Worm (Caenorhabditis elegans) whole organism, midembryonic: ENCODE measurements around the gene zmp-2.

Experiments
- T22C8.4 ChIP-seq: fragments of 200-800 bp; sonication (Bioruptor generic); IDR thresholded peaks from 2 replicates; pipeline ENCODE4 v1.3.6; 2022; ENCODE audit warnings: missing genetic modification characterization, missing compliant biosample characterization
- med-1 ChIP-seq: sonication (generic microtip); optimal IDR thresholded peaks from 2 replicates; lab custom pipeline; 2017; ENCODE audit warnings: missing genetic modification characterization, mild to moderate bottlenecking, missing compliant biosample characterization, antibody characterized with exemption, missing genetic modification reagents; ENCODE audit not compliant: insufficient read depth
- tab-1 ChIP-seq: fragments of 200-800 bp; sonication (Bioruptor generic); IDR thresholded peaks from 2 replicates; pipeline ENCODE4 v1.3.6; 2022; ENCODE audit warnings: missing genetic modification characterization, missing compliant biosample characterization

DNA sequence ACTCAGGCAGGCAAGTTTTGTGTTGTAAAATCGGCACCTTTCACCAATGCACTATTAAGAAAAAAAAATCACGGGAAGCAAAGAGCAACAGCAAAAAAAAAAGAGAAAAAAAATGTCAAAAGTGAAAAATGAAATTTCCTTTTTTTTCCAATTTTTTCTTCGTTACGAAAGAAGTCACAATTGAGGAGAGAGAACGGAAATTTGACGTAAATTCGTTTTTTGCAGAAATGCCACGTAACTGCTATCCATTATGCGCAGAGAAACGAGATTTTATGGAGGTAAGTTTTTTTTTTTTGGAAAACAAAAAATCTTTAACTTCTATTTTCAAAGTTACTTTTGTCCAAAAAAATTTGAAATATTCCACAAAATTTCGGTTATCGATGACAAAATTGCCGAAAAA lies 50.5 kb downstream of the zmp-2 start:
- TF ChIP-seq med-1 (no peak), tab-1 (no peak), T22C8.4 (GFP tag; lab: Robert Waterston, UW) (no peak)
